Fruit fly (Drosophila melanogaster) whole organism, embryonic: ENCODE results near the gene CG44355.

Source experiments
- ATbp ChIP-seq: fragments of 200-800 bp; sonication (Bioruptor generic); optimal IDR thresholded peaks from 2 replicates; lab custom pipeline; 2017; ENCODE audit warnings: missing biosample characterization, mild to moderate bottlenecking, missing genetic modification characterization, missing genetic modification reagents
- Awh ChIP-seq: fragments of 200-800 bp; sonication (Bioruptor generic); IDR thresholded peaks from 2 replicates; pipeline ENCODE4, ENCODE4 v1.3.6; 2022; ENCODE audit warnings: missing biosample characterization, missing genetic modification characterization
- Bteb2 ChIP-seq: fragments of 200-800 bp; sonication (Bioruptor generic); optimal IDR thresholded peaks from 2 replicates; lab custom pipeline; 2016; ENCODE audit warnings: missing biosample characterization, missing genetic modification characterization
- CG10147 ChIP-seq: fragments of 200-800 bp; sonication (Bioruptor generic); optimal IDR thresholded peaks from 2 replicates; lab custom pipeline; 2019; ENCODE audit warnings: missing biosample characterization, mild to moderate bottlenecking, missing genetic modification characterization, moderate library complexity
- CG11456 ChIP-seq: fragments of 200-800 bp; sonication (Bioruptor generic); IDR thresholded peaks from 3 replicates; pipeline ENCODE4 v1.3.6; 2022; ENCODE audit warnings: missing biosample characterization, missing genetic modification characterization
- CG12299 ChIP-seq: fragments of 200-800 bp; sonication (Bioruptor generic); optimal IDR thresholded peaks from 2 replicates; lab custom pipeline; 2018; ENCODE audit warnings: missing biosample characterization, mild to moderate bottlenecking, missing genetic modification characterization
- CG12391 ChIP-seq: fragments of 200-800 bp; sonication (Bioruptor generic); optimal IDR thresholded peaks from 3 replicates; lab custom pipeline; 2018; ENCODE audit warnings: missing biosample characterization, mild to moderate bottlenecking, missing genetic modification characterization, moderate library complexity
- CG13894 ChIP-seq: fragments of 200-800 bp; sonication (Bioruptor generic); optimal IDR thresholded peaks from 3 replicates; lab custom pipeline; 2018; ENCODE audit warnings: missing biosample characterization, mild to moderate bottlenecking, missing genetic modification characterization, moderate library complexity
- CG14860 ChIP-seq: fragments of 200-800 bp; sonication (Bioruptor generic); IDR thresholded peaks from 3 replicates; pipeline ENCODE4 v1.3.6; 2022; ENCODE audit warnings: missing biosample characterization, missing genetic modification characterization; ENCODE audit not compliant: partially characterized antibody
- CG15601 ChIP-seq: fragments of 200-800 bp; sonication (Bioruptor generic); optimal IDR thresholded peaks from 3 replicates; lab custom pipeline; 2019; ENCODE audit warnings: missing biosample characterization, mild to moderate bottlenecking, missing genetic modification characterization, moderate library complexity
- CG2120 ChIP-seq: fragments of 200-800 bp; sonication (Bioruptor generic); optimal IDR thresholded peaks from 3 replicates; lab custom pipeline; 2016; ENCODE audit warnings: missing biosample characterization, missing genetic modification characterization
- CG32767 ChIP-seq: fragments of 200-800 bp; sonication (Bioruptor generic); IDR thresholded peaks from 2 replicates; pipeline ENCODE4 v1.3.6; 2022; ENCODE audit warnings: missing biosample characterization, missing genetic modification characterization
- CG42726 ChIP-seq: fragments of 200-800 bp; sonication (Bioruptor generic); IDR thresholded peaks from 2 replicates; pipeline ENCODE4 v1.3.6; 2022; ENCODE audit warnings: missing biosample characterization, missing genetic modification characterization; ENCODE audit not compliant: partially characterized antibody
- CG6254 ChIP-seq: fragments of 200-800 bp; sonication (Bioruptor generic); optimal IDR thresholded peaks from 3 replicates; lab custom pipeline; 2017; ENCODE audit warnings: mild to moderate bottlenecking, missing biosample characterization, missing genetic modification reagents, missing genetic modification characterization
- CG7745 ChIP-seq: fragments of 200-800 bp; sonication (Bioruptor generic); optimal IDR thresholded peaks from 2 replicates; lab custom pipeline; 2018; ENCODE audit warnings: missing biosample characterization, mild to moderate bottlenecking, missing genetic modification characterization, moderate library complexity
- CG8924 ChIP-seq: fragments of 200-800 bp; optimal IDR thresholded peaks from 3 replicates; lab custom pipeline; 2019; ENCODE audit warnings: missing biosample characterization, mild to moderate bottlenecking, missing genetic modification characterization, moderate library complexity
- CG9437 ChIP-seq: fragments of 200-800 bp; sonication (Bioruptor generic); optimal IDR thresholded peaks from 2 replicates; lab custom pipeline; 2018; ENCODE audit warnings: missing biosample characterization, mild to moderate bottlenecking, missing genetic modification characterization
- Doc2 ChIP-seq: fragments of 200-800 bp; sonication (Bioruptor generic); IDR thresholded peaks from 2 replicates; pipeline ENCODE4 v1.3.6; 2022; ENCODE audit warnings: missing biosample characterization, missing genetic modification characterization
- Pdp1 ChIP-seq, 2 experiments: fragments of 200-800 bp; sonication (Bioruptor generic); optimal IDR thresholded peaks; 3 replicates each; lab custom pipeline; 2016; ENCODE audit warnings: missing biosample characterization in 2 of 2, missing genetic modification characterization in 2 of 2, mild to moderate bottlenecking in 1 of 2, moderate library complexity in 1 of 2
- Ptx1 ChIP-seq: fragments of 200-800 bp; sonication (Bioruptor generic); IDR thresholded peaks from 2 replicates; pipeline ENCODE4 v1.3.6; 2022; ENCODE audit warnings: missing biosample characterization, missing genetic modification characterization
- Rx ChIP-seq: fragments of 200-800 bp; sonication (Bioruptor generic); IDR thresholded peaks from 2 replicates; pipeline ENCODE4 v1.3.6; 2022; ENCODE audit warnings: missing biosample characterization, missing genetic modification characterization
- Tbp ChIP-seq: fragments of >200 bp; optimal IDR thresholded peaks from 2 replicates; lab custom pipeline; 2018; ENCODE audit warnings: missing biosample characterization, missing genetic modification characterization
- Xrp1 ChIP-seq: fragments of 200-800 bp; sonication (Bioruptor generic); IDR thresholded peaks from 2 replicates; pipeline ENCODE4 v1.3.6; 2022; ENCODE audit warnings: missing biosample characterization, missing genetic modification characterization
- bab2 ChIP-seq: fragments of 200-800 bp; sonication (Bioruptor generic); optimal IDR thresholded peaks from 2 replicates; lab custom pipeline; 2016; ENCODE audit warnings: missing biosample characterization, missing genetic modification characterization
- bbx ChIP-seq: fragments of 200-800 bp; sonication (Bioruptor generic); IDR thresholded peaks from 2 replicates; pipeline ENCODE4 v1.3.6; 2022; ENCODE audit warnings: missing biosample characterization, missing genetic modification characterization; ENCODE audit not compliant: partially characterized antibody
- cg ChIP-seq: fragments of 200-800 bp; sonication (Bioruptor generic); optimal IDR thresholded peaks from 3 replicates; lab custom pipeline; 2019; ENCODE audit warnings: missing biosample characterization, mild to moderate bottlenecking, missing genetic modification characterization, moderate library complexity
- dan ChIP-seq: fragments of 200-800 bp; sonication (Bioruptor generic); IDR thresholded peaks from 2 replicates; pipeline ENCODE4 v1.3.6; 2022; ENCODE audit warnings: missing biosample characterization, missing genetic modification characterization
- danr ChIP-seq: fragments of 200-800 bp; sonication (Bioruptor generic); IDR thresholded peaks from 2 replicates; pipeline ENCODE4 v1.3.6; 2022; ENCODE audit warnings: missing biosample characterization, missing genetic modification characterization
- dati ChIP-seq: fragments of 200-800 bp; sonication (Bioruptor generic); IDR thresholded peaks from 2 replicates; pipeline ENCODE4 v1.3.6; 2022; ENCODE audit warnings: missing biosample characterization, missing genetic modification characterization
- ems ChIP-seq: fragments of 200-800 bp; sonication (Bioruptor generic); optimal IDR thresholded peaks from 3 replicates; lab custom pipeline; 2016; ENCODE audit warnings: missing biosample characterization, missing genetic modification characterization
- eyg ChIP-seq: fragments of 200-800 bp; sonication (Bioruptor generic); optimal IDR thresholded peaks from 3 replicates; lab custom pipeline; 2016; ENCODE audit warnings: missing biosample characterization, missing genetic modification characterization
- gfzf ChIP-seq: fragments of 200-800 bp; sonication (Bioruptor generic); optimal IDR thresholded peaks from 2 replicates; lab custom pipeline; 2016; ENCODE audit warnings: missing biosample characterization, mild to moderate bottlenecking, missing genetic modification characterization, moderate library complexity
- hkb ChIP-seq, 2 experiments: fragments of 200-800 bp in 1 of 2; fragments of >200 bp in 1 of 2; sonication (Bioruptor generic) in 1 of 2; IDR thresholded peaks in 1 of 2; optimal IDR thresholded peaks in 1 of 2; 2 replicates each; pipeline versions ENCODE4 v1.3.6 to Lab custom; 2017 to 2022; ENCODE audit warnings: missing biosample characterization in 1 of 2, missing genetic modification characterization in 1 of 2
- ken ChIP-seq: fragments of 200-800 bp; sonication (Bioruptor generic); IDR thresholded peaks from 3 replicates; pipeline ENCODE4 v1.3.6; 2022; ENCODE audit warnings: missing biosample characterization, missing genetic modification characterization
- kni ChIP-seq: fragments of 200-800 bp; sonication (Bioruptor generic); optimal IDR thresholded peaks from 3 replicates; lab custom pipeline; 2017; ENCODE audit warnings: mild to moderate bottlenecking, missing biosample characterization, missing genetic modification reagents, missing genetic modification characterization
- lov ChIP-seq, 2 experiments: fragments of 200-800 bp in 1 of 2; fragments of >200 bp in 1 of 2; sonication (Bioruptor generic) in 1 of 2; IDR thresholded peaks in 1 of 2; optimal IDR thresholded peaks in 1 of 2; 2 replicates in 1 of 2; 3 replicates in 1 of 2; pipeline versions ENCODE4 v1.3.6 to Lab custom; 2017 to 2022; ENCODE audit warnings: missing biosample characterization in 1 of 2, missing genetic modification characterization in 1 of 2
- odd ChIP-seq: fragments of 200-800 bp; sonication (Bioruptor generic); optimal IDR thresholded peaks from 2 replicates; lab custom pipeline; 2017; ENCODE audit warnings: missing biosample characterization, mild to moderate bottlenecking, missing genetic modification characterization
- onecut ChIP-seq: fragments of 200-800 bp; sonication (Bioruptor generic); IDR thresholded peaks from 2 replicates; pipeline ENCODE4 v1.3.6; 2022; ENCODE audit warnings: missing biosample characterization, missing genetic modification characterization
- slbo ChIP-seq: fragments of 200-800 bp; sonication (Bioruptor generic); IDR thresholded peaks from 2 replicates; pipeline ENCODE4 v1.3.6; 2022; ENCODE audit warnings: missing biosample characterization, missing genetic modification characterization
- sr ChIP-seq: fragments of 200-800 bp; sonication (Bioruptor generic); IDR thresholded peaks from 3 replicates; pipeline ENCODE4 v1.3.6; 2022; ENCODE audit warnings: missing biosample characterization, missing genetic modification characterization
- ssp ChIP-seq: fragments of 200-800 bp; sonication (Bioruptor generic); IDR thresholded peaks from 2 replicates; pipeline ENCODE4 v1.3.6; 2022; ENCODE audit warnings: missing biosample characterization, missing genetic modification characterization
- tap ChIP-seq: fragments of 200-800 bp; optimal IDR thresholded peaks from 3 replicates; lab custom pipeline; 2019; ENCODE audit warnings: missing biosample characterization, mild to moderate bottlenecking, missing genetic modification characterization, moderate library complexity
- tna ChIP-seq: fragments of 200-800 bp; sonication (Bioruptor generic); IDR thresholded peaks from 2 replicates; pipeline ENCODE4 v1.3.6; 2022; ENCODE audit warnings: missing biosample characterization, missing genetic modification characterization; ENCODE audit not compliant: partially characterized antibody
- unpg ChIP-seq: fragments of 200-800 bp; sonication (Bioruptor generic); optimal IDR thresholded peaks from 3 replicates; lab custom pipeline; 2018; ENCODE audit warnings: missing biosample characterization, mild to moderate bottlenecking, missing genetic modification characterization, moderate library complexity
- vnd ChIP-seq: fragments of 200-800 bp; sonication (Bioruptor generic); IDR thresholded peaks from 3 replicates; pipeline ENCODE4 v1.3.6; 2022; ENCODE audit warnings: missing biosample characterization, missing genetic modification characterization; ENCODE audit not compliant: partially characterized antibody
- wor ChIP-seq: fragments of 200-800 bp; sonication (Bioruptor generic); IDR thresholded peaks from 2 replicates; pipeline ENCODE4 v1.3.6; 2022; ENCODE audit warnings: missing biosample characterization, missing genetic modification characterization

CG44355 gene

dm6 chr3L:12275572-12276042 is 35.0 kb upstream of the CG44355 start (continued):
- TF ChIP-seq CG9437 (peak; percentile 23), bbx (GFP tag; lab: Robert Waterston, UW) (no peak), tap (peak; percentile 3), vnd (GFP tag; lab: Robert Waterston, UW) (no peak), bab2 (GFP tag; lab: Kevin White, UChicago) (no peak), CG2120 (GFP tag; lab: Kevin White, UChicago) (peak; percentile 24), wor (GFP tag; lab: Robert Waterston, UW) (no peak), Ptx1 (GFP tag; lab: Robert Waterston, UW) (0 out of 2 replicates have a peak, but pooled peaks have one; percentile 12), CG8924 (tag; lab: Kevin White, UChicago) (peak; percentile 45), tna (no peak), hkb (optimal IDR thresholded peaks at IDR 0.05; lab: Kevin White, UChicago) (no peak), hkb (GFP tag; IDR thresholded peaks at IDR 0.05; lab: Robert Waterston, UW) (0 out of 2 replicates have a peak, but pooled peaks have one; percentile 29), CG10147 (GFP tag; lab: Kevin White, UChicago) (peak; percentile 35), slbo (GFP tag; lab: Robert Waterston, UW) (0 out of 2 replicates have a peak, but pooled peaks have one; percentile 14), CG15601 (tag; lab: Kevin White, UChicago) (peak; percentile 6)

- TF ChIP-seq dati (no peak), CG12299 (tag; lab: Kevin White, UChicago) (no peak), ken (GFP tag; lab: Robert Waterston, UW) (no peak), Bteb2 (no peak), gfzf (GFP tag; lab: Kevin White, UChicago) (no peak), CG13894 (tag; lab: Kevin White, UChicago) (no peak), unpg (no peak), cg (GFP tag; lab: Kevin White, UChicago) (peak; percentile 36), ATbp (no peak), Doc2 (GFP tag; lab: Robert Waterston, UW) (no peak), onecut (GFP tag; lab: Robert Waterston, UW) (peak; percentile 83), ssp (GFP tag; lab: Robert Waterston, UW) (no peak), sr (GFP tag; lab: Robert Waterston, UW) (peak; percentile 73; the same call in 2 of the 3 replicates), eyg (GFP tag; lab: Kevin White, UChicago) (no peak), Pdp1 (GFP tag; optimal IDR thresholded peaks at IDR 0.05; lab: Kevin White, UChicago) (peak in 1 of 2 experiments; percentile 42), CG6254 (GFP tag; lab: Kevin White, UChicago) (no peak), kni (GFP tag; lab: Kevin White, UChicago) (no peak), Tbp (GFP tag; lab: Kevin White, UChicago) (no peak)
- TF ChIP-seq, all 482 proteins: peak for 4
These were observed 34.1 kb upstream of the CG44355 start for dm6 chr3L:12276495-12276894.

dm6 chr3L:12277054-12277879 is 33.3 kb upstream of the CG44355 start, which contains the start of the genes Sms and INPP5E:
Gene Sms, minus strand, starts transcription at chr3L:12277251.
Gene INPP5E, plus strand, starts transcription at chr3L:12277655.
- TF ChIP-seq Rx (no peak), CG12391 (tag; lab: Kevin White, UChicago) (peak; percentile 85), ems (GFP tag; lab: Kevin White, UChicago) (no peak), Awh (GFP tag; lab: Robert Waterston, UW) (no peak), dan (GFP tag; lab: Robert Waterston, UW) (no peak), CG11456 (GFP tag; lab: Robert Waterston, UW) (peak; percentile 79), CG32767 (no peak), CG14860 (GFP tag; lab: Robert Waterston, UW) (peak; percentile 74), odd (GFP tag; lab: Kevin White, UChicago) (peak; percentile 43), onecut (GFP tag; lab: Robert Waterston, UW) (no peak), Xrp1 (peak; percentile 50; the same call in 1 of the 2 replicates), CG7745 (tag; lab: Kevin White, UChicago) (no peak), lov (optimal IDR thresholded peaks at IDR 0.05; lab: Kevin White, UChicago) (no peak), lov (GFP tag; IDR thresholded peaks at IDR 0.05; lab: Robert Waterston, UW) (peak; percentile 32; the same call in 1 of the 3 replicates), danr (GFP tag; lab: Robert Waterston, UW) (no peak), CG42726 (peak; percentile 83)
